Fruit fly (Drosophila melanogaster) whole organism, adult: Measurements from ENCODE around the gene CG42784.

ENCODE experiments used
- CG11617 ChIP-seq: fragments of 200-800 bp; sonication (Bioruptor generic); optimal IDR thresholded peaks from 2 replicates; lab custom pipeline; 2017; ENCODE audit warnings: mild to moderate bottlenecking, missing biosample characterization, missing genetic modification reagents, missing genetic modification characterization
- CG12768 ChIP-seq: fragments of 200-800 bp; sonication (Bioruptor generic); optimal IDR thresholded peaks from 2 replicates; lab custom pipeline; 2017; ENCODE audit warnings: missing biosample characterization, missing genetic modification characterization, mild to moderate bottlenecking, moderate library complexity, missing genetic modification reagents
- CG1620 ChIP-seq: fragments of 200-800 bp; sonication (Bioruptor generic); optimal IDR thresholded peaks from 2 replicates; lab custom pipeline; 2016; ENCODE audit warnings: missing biosample characterization, missing genetic modification characterization
- CG33017 ChIP-seq: fragments of 200-800 bp; sonication (Bioruptor generic); optimal IDR thresholded peaks from 2 replicates; lab custom pipeline; 2018; ENCODE audit warnings: missing biosample characterization, mild to moderate bottlenecking, missing genetic modification characterization, moderate library complexity
- Clk ChIP-seq: fragments of 200-800 bp; sonication (Bioruptor generic); optimal IDR thresholded peaks from 2 replicates; lab custom pipeline; 2017; ENCODE audit warnings: missing biosample characterization, missing genetic modification characterization
- Crg-1 ChIP-seq: fragments of 200-800 bp; sonication (Bioruptor generic); optimal IDR thresholded peaks from 2 replicates; lab custom pipeline; 2016; ENCODE audit warnings: missing biosample characterization, missing genetic modification characterization
- Mnt ChIP-seq: fragments of 200-800 bp; sonication (Bioruptor generic); optimal IDR thresholded peaks from 2 replicates; lab custom pipeline; 2016; ENCODE audit warnings: missing biosample characterization, mild to moderate bottlenecking, missing genetic modification characterization
- bab1 ChIP-seq: fragments of 200-800 bp; sonication (Bioruptor generic); optimal IDR thresholded peaks from 3 replicates; lab custom pipeline; 2019; ENCODE audit warnings: missing biosample characterization, mild to moderate bottlenecking, missing genetic modification characterization, moderate library complexity
- cnc ChIP-seq, 2 experiments: fragments of >200 bp; optimal IDR thresholded peaks; 2 replicates each; lab custom pipeline; 2017
- kay ChIP-seq: fragments of 200-800 bp; sonication (Bioruptor generic); peaks from one replicate; lab custom pipeline; 2016; ENCODE audit warnings: missing biosample characterization, missing genetic modification characterization, borderline replicate concordance
- ovo ChIP-seq: fragments of 200-800 bp; sonication (Bioruptor generic); optimal IDR thresholded peaks from 2 replicates; lab custom pipeline; 2016; ENCODE audit warnings: missing biosample characterization, missing genetic modification characterization
- pad ChIP-seq: fragments of 200-800 bp; sonication (Bioruptor generic); optimal IDR thresholded peaks from 3 replicates; lab custom pipeline; 2017; ENCODE audit warnings: missing biosample characterization, missing genetic modification characterization, mild to moderate bottlenecking, moderate library complexity, missing genetic modification reagents
- toe ChIP-seq: fragments of 200-800 bp; sonication (Bioruptor generic); optimal IDR thresholded peaks from 2 replicates; lab custom pipeline; 2016; ENCODE audit warnings: missing biosample characterization, missing genetic modification characterization

DNA sequence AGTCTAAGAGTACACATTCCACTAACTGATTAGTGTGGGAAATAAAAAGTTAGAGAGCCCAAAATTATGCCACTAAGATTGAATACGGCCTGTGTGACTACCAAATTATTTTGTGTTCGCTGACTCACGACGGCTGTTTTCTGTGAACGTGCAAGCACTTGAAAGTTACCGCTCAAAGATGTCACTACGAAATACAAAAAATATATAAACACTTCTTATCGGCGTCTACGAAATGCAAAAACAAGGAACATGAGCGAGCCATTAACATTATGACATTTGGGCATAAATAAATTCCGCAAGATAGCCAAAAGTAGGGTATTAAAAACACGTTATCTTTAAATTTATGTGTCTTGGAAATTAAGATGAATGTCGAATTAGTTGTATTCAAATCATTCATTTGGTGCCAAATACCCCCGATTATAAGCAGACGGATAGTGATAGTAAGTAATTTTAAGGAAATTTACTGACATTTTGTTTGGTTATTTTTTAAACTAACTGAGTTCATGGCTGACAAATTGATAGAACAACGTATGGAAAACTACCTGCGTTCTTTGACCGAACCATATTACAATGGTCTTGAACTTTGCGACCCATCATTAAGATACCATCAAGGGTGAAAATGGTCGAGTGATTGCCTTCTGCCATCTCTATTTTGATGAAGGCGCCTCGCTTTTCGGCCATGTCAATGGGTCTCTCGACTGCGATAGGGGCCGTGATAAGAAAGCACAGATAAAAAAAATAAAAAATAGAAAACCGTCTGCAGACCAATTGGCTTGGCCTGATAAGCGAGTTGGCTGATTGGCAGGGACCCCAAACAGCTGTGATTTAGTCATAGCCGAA, 19.8 kb downstream of the CG42784 start, which contains the start of gene Tehao:
- TF ChIP-seq CG33017 (tag; lab: Kevin White, UChicago) (no peak), pad (GFP tag; lab: Kevin White, UChicago) (no peak), kay (GFP tag; lab: Kevin White, UChicago) (peak; percentile 80), Crg-1 (GFP tag; lab: Kevin White, UChicago) (no peak), toe (GFP tag; lab: Kevin White, UChicago) (no peak), Clk (GFP tag; lab: Kevin White, UChicago) (no peak), ovo (GFP tag; lab: Kevin White, UChicago) (no peak), CG12768 (GFP tag; lab: Kevin White, UChicago) (no peak), CG1620 (GFP tag; lab: Kevin White, UChicago) (no peak), Mnt (no peak), bab1 (no peak), cnc (optimal IDR thresholded peaks at IDR 0.05; lab: Kevin White, UChicago) (no peak), CG11617 (GFP tag; lab: Kevin White, UChicago) (no peak)
